Worm (Caenorhabditis elegans): Measurements from ENCODE around the gene cysl-4.
A peak's percentile ranks its signal among the peaks of the same experiment; 100 is the strongest.

The cysl-4 gene

DNA sequence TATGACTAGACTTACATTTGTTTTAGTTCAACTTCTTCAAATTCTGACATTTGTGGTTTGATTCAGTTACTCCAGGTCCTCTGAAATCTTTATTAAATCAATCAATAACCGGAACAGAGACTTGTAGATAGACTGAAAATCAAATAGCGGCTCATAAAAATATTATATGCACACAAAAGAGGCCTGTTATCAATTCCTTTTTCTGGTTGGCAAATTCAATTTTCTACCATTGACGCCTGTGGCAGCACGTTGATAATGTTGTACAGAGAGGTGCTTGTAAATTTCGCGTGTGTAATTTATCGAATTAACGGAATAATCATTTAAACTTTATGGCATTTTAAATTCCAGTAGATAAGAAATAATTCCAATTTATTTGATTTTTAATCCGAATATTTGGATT is 17.8 kb upstream of the cysl-4 start, which contains the start of gene T08B1.1:
TSS of gene T08B1.1 (minus strand) at position 92 of the 400 bp plus-strand sequence.
- no peak for TF ChIP-seq alr-1 (tag; optimal IDR thresholded peaks at IDR 0.05)
- peak; percentile 55 for TF ChIP-seq fos-1 (tag; optimal IDR thresholded peaks at IDR 0.05)
- peak; percentile 27 for TF ChIP-seq crh-2 (tag; optimal IDR thresholded peaks at IDR 0.05)

- TF ChIP-seq crh-2 (tag; optimal IDR thresholded peaks at IDR 0.05): peak; percentile 49
- no peak for TF ChIP-seq snpc-4 (tag; optimal IDR thresholded peaks at IDR 0.05)
- TF ChIP-seq mdl-1 (tag; optimal IDR thresholded peaks at IDR 0.05): no peak
- TF ChIP-seq skn-1 (tag; optimal IDR thresholded peaks at IDR 0.05): peak; percentile 6
- TF ChIP-seq fos-1 (tag; optimal IDR thresholded peaks at IDR 0.05): peak; percentile 58
Measured at ce11 chrV:1989220-1989619, 15.5 kb upstream of the cysl-4 start.

DNA sequence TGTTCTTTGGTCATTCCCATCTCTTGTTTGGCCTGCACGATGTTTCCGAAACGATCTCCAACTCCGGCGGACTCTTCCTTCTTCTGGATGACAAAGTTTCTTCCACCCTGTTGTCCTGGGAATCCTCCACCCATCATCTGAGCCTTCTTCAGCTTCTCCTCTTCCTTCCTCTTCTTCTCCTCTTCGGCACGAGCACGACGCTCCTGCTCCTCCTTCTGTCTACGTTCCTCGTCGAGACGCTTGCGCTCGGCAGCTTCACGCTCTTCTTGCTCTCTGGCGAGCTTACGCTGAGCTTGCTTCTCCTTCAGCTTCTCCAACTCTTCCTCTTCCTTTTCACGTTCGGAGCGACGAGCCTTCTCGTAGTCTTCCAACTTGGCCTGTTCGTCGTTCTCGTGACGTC is 13.4 kb upstream of the cysl-4 start:
- TF ChIP-seq nhr-6 (tag; optimal IDR thresholded peaks at IDR 0.05) (no peak), gmeb-1 (tag; optimal IDR thresholded peaks at IDR 0.05) (no peak), lin-13 (GFP tag; optimal IDR thresholded peaks at IDR 0.05) (no peak), nhr-23 (tag; optimal IDR thresholded peaks at IDR 0.05) (no peak), dmd-4 (tag; optimal IDR thresholded peaks at IDR 0.05) (no peak), nhr-129 (tag; optimal IDR thresholded peaks at IDR 0.05) (no peak), nhr-21 (tag; optimal IDR thresholded peaks at IDR 0.05) (no peak), nhr-237 (tag; optimal IDR thresholded peaks at IDR 0.05) (no peak), ztf-4 (tag; optimal IDR thresholded peaks at IDR 0.05) (no peak), mab-5 (tag; optimal IDR thresholded peaks at IDR 0.05) (no peak), lin-39 (tag; optimal IDR thresholded peaks at IDR 0.05) (no peak), peb-1 (tag; optimal IDR thresholded peaks at IDR 0.05) (no peak), nhr-12 (tag; optimal IDR thresholded peaks at IDR 0.05) (no peak)

- TF ChIP-seq lsy-2 (tag; optimal IDR thresholded peaks at IDR 0.05) (no peak), fos-1 (tag; optimal IDR thresholded peaks at IDR 0.05) (no peak), peb-1 (tag; optimal IDR thresholded peaks at IDR 0.05) (no peak), nhr-10 (tag; optimal IDR thresholded peaks at IDR 0.05) (no peak), ceh-82 (tag; optimal IDR thresholded peaks at IDR 0.05) (no peak)
Measured at ce11 chrV:1992515-1992968, 12.2 kb upstream of the cysl-4 start, which contains the start of gene tnt-4. tnt-4 (minus strand) TSS chrV:1992918.

DNA sequence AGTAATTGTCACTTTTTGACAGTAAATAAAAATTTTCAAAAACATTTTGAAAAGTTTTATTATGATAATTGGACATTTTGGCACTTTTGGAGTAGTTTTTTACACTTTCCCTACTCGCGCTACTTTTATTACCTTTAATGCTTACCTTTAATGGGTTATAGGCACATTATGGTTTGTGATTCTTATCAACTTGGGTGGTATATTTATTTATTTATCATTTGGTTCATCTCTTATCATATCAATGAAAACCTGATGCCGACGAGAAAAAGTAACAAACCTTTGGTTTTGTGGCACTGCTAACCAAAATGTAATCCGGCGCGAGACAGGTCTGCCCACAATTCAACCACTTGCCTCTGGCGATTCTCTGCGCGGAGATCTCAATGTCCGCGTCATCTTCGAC is 6.4 kb upstream of the cysl-4 start:
- peak; percentile 6 for TF ChIP-seq sma-9 (GFP tag; optimal IDR thresholded peaks at IDR 0.05)
- TF ChIP-seq sma-9 (tag; optimal IDR thresholded peaks at IDR 0.05): no peak
- TF ChIP-seq nhr-77 (tag; optimal IDR thresholded peaks at IDR 0.05): no peak

DNA sequence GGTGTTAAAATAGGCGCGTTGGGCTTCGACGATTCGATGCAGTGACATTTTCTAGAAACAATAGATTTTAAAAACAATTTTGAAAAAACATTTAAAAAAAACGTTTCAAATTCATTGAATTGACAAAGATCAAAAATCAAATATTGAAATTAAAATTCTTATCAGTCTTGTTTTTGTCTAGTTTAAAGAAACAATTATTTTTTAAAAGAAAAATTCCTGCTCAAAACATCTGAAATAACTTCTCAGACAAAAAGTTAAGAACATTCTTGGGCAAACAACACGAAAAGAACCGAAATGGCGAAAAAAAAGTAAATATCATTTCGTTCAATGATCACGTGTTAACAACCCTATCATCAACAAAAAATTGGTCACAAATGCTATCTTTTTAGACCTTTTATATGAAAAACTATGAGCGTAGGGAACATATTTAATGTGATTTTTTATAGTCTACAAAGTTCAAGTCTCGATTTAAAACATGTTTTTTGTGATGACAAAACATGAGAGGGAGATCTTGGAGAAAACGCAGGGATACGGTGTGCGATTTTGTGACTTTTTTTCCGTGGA is 5.1 kb upstream of the cysl-4 start, which contains the start of gene alh-5:
TSS of gene alh-5 (minus strand) at position 51 of the 564 bp plus-strand sequence.
- TF ChIP-seq sma-9 (GFP tag; optimal IDR thresholded peaks at IDR 0.05) (peak; percentile 34), sma-9 (tag; optimal IDR thresholded peaks at IDR 0.05) (no peak), nhr-21 (tag; optimal IDR thresholded peaks at IDR 0.05) (no peak), dmd-4 (tag; optimal IDR thresholded peaks at IDR 0.05) (no peak), F13H6.1 (tag; optimal IDR thresholded peaks at IDR 0.05) (no peak), ZK546.5 (tag; optimal IDR thresholded peaks at IDR 0.05) (no peak), crh-2 (tag; optimal IDR thresholded peaks at IDR 0.05) (peak; percentile 2)

DNA sequence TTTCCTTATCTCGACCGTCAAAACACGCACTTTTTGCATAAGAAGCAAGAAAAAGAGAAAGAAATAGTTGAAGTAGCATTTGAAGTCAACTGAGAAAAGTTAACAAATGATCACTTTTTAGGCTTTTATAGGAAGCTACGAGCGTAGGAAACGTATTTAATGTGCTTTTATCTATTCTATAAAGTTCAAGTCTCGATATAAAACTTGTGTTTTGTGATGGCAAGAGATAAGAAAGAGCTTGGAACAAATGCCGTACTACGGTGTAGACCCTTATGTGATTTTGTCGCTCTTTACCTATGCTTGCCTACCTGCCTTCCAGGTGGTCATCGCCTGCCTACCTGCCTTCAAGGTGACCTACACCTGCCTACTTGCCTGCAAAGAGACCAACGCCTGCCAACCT is 530 bp upstream of the cysl-4 start, which contains the start of gene clec-206:
TSS of gene clec-206 (minus strand) at position 101 of the 400 bp plus-strand sequence.
- TF ChIP-seq lin-11 (tag; optimal IDR thresholded peaks at IDR 0.05) (no peak), elt-3 (tag; optimal IDR thresholded peaks at IDR 0.05) (no peak), aly-2 (tag; optimal IDR thresholded peaks at IDR 0.05) (no peak), egl-27 (tag; optimal IDR thresholded peaks at IDR 0.05) (no peak), alr-1 (tag; optimal IDR thresholded peaks at IDR 0.05) (no peak), nhr-237 (tag; optimal IDR thresholded peaks at IDR 0.05) (no peak), nhr-10 (tag; optimal IDR thresholded peaks at IDR 0.05) (no peak), snpc-4 (tag; optimal IDR thresholded peaks at IDR 0.05) (no peak), nhr-25 (tag; optimal IDR thresholded peaks at IDR 0.05) (no peak), elt-1 (tag; optimal IDR thresholded peaks at IDR 0.05) (no peak), nhr-11 (tag; optimal IDR thresholded peaks at IDR 0.05) (no peak)
